Fruit fly (Drosophila melanogaster): ENCODE results near the gene B-H2.

Gene B-H2

dm6 chrX:17300609-17301208 lies 13.7 kb upstream of the B-H2 start (continued):
- TF ChIP-seq zf30C (GFP tag; optimal IDR thresholded peaks at IDR 0.05) (no peak), CG8478 (optimal IDR thresholded peaks at IDR 0.05) (no peak), CG13296 (GFP tag; optimal IDR thresholded peaks at IDR 0.05) (peak; percentile 28), CG1603 (tag; optimal IDR thresholded peaks at IDR 0.05) (peak; percentile 60), Usf (GFP tag; optimal IDR thresholded peaks at IDR 0.05) (peak; percentile 14), grau (tag; optimal IDR thresholded peaks at IDR 0.05) (peak; percentile 49), CG32532 (GFP tag; IDR thresholded peaks at IDR 0.05) (no peak), slou (GFP tag; optimal IDR thresholded peaks at IDR 0.05) (peak; percentile 18), wor (GFP tag; IDR thresholded peaks at IDR 0.05) (peak; percentile 27; the same call in 1 of the 2 replicates), CG6175 (GFP tag; IDR thresholded peaks at IDR 0.05) (no peak), CG9215 (GFP tag; IDR thresholded peaks at IDR 0.05) (peak; percentile 28), sr (GFP tag; IDR thresholded peaks at IDR 0.05) (peak; percentile 46; the same call in 1 of the 3 replicates), CG10543 (GFP tag; optimal IDR thresholded peaks at IDR 0.05) (peak; percentile 12), amos (GFP tag; IDR thresholded peaks at IDR 0.05; ENCODE audit: partially characterized antibody) (no peak), TFAM (GFP tag; optimal IDR thresholded peaks at IDR 0.05) (no peak), run (tag; optimal IDR thresholded peaks at IDR 0.05) (no peak), CG12769 (tag; optimal IDR thresholded peaks at IDR 0.05) (peak; percentile 42), Doc3 (GFP tag; IDR thresholded peaks at IDR 0.05; ENCODE audit: partially characterized antibody) (no peak), CG43689 (GFP tag; IDR thresholded peaks at IDR 0.05) (no peak), dimm (GFP tag; IDR thresholded peaks at IDR 0.05) (0 out of 2 replicates have a peak, but pooled peaks have one; percentile 24), CG18764 (GFP tag; optimal IDR thresholded peaks at IDR 0.05) (peak; percentile 23), Abd-B (GFP tag; optimal IDR thresholded peaks at IDR 0.05) (peak; percentile 24), pb (GFP tag; optimal IDR thresholded peaks at IDR 0.05) (peak; percentile 46), slp2 (GFP tag; optimal IDR thresholded peaks at IDR 0.05) (peak; percentile 42), CG15601 (tag; optimal IDR thresholded peaks at IDR 0.05) (peak; percentile 75), Meics (GFP tag; optimal IDR thresholded peaks at IDR 0.05) (peak; percentile 60), CG7357 (GFP tag; IDR thresholded peaks at IDR 0.05) (peak; percentile 24; the same call in 1 of the 3 replicates), CG13624 (GFP tag; optimal IDR thresholded peaks at IDR 0.05) (no peak), MESR4 (GFP tag; optimal IDR thresholded peaks at IDR 0.05) (no peak), bigmax (GFP tag; optimal IDR thresholded peaks at IDR 0.05) (no peak), CG4820 (GFP tag; optimal IDR thresholded peaks at IDR 0.05) (peak; percentile 46), CG6791 (GFP tag; IDR thresholded peaks at IDR 0.05; ENCODE audit: partially characterized antibody) (no peak), otp (GFP tag; IDR thresholded peaks at IDR 0.05) (no peak), schlank (tag; optimal IDR thresholded peaks at IDR 0.05) (no peak), ttk (GFP tag; IDR thresholded peaks at IDR 0.05) (peak; percentile 9; the same call in 1 of the 2 replicates), Dad (GFP tag; optimal IDR thresholded peaks at IDR 0.05) (peak; percentile 27), CG6813 (GFP tag; optimal IDR thresholded peaks at IDR 0.05) (peak; percentile 47), Hand (GFP tag; optimal IDR thresholded peaks at IDR 0.05) (no peak), NC2β (GFP tag; optimal IDR thresholded peaks at IDR 0.05) (peak; percentile 37), Dek (tag; optimal IDR thresholded peaks at IDR 0.05) (no peak), CG4424 (GFP tag; optimal IDR thresholded peaks at IDR 0.05) (peak; percentile 50), cg (GFP tag; optimal IDR thresholded peaks at IDR 0.05) (no peak), ham (GFP tag; IDR thresholded peaks at IDR 0.05) (no peak), CG4360 (GFP tag; IDR thresholded peaks at IDR 0.05) (no peak), lola (GFP tag; optimal IDR thresholded peaks at IDR 0.05) (peak in 1 of 3 experiments; percentile 76), shn (GFP tag; optimal IDR thresholded peaks at IDR 0.05) (peak; percentile 17), CG10321 (GFP tag; IDR thresholded peaks at IDR 0.05) (no peak), CG12236 (GFP tag; optimal IDR thresholded peaks at IDR 0.05) (no peak), CG7372 (GFP tag; IDR thresholded peaks at IDR 0.05) (no peak), Antp (GFP tag; optimal IDR thresholded peaks at IDR 0.05) (peak; percentile 73), Dfd (GFP tag; optimal IDR thresholded peaks at IDR 0.05) (no peak)

Data from whole organism, embryonic.